Fruit fly (Drosophila melanogaster) whole organism, adult: ENCODE data around the gene CG10466.

ENCODE experiments used
- CG11617 ChIP-seq: fragments of 200-800 bp; sonication (Bioruptor generic); optimal IDR thresholded peaks from 2 replicates; lab custom pipeline; 2017; ENCODE audit warnings: mild to moderate bottlenecking, missing biosample characterization, missing genetic modification reagents, missing genetic modification characterization
- CG12768 ChIP-seq: fragments of 200-800 bp; sonication (Bioruptor generic); optimal IDR thresholded peaks from 2 replicates; lab custom pipeline; 2017; ENCODE audit warnings: missing biosample characterization, missing genetic modification characterization, mild to moderate bottlenecking, moderate library complexity, missing genetic modification reagents
- CG14711 ChIP-seq: fragments of 200-800 bp; sonication (Bioruptor generic); optimal IDR thresholded peaks from 2 replicates; lab custom pipeline; 2018; ENCODE audit warnings: missing biosample characterization, mild to moderate bottlenecking, missing genetic modification characterization, moderate library complexity
- CG33017 ChIP-seq: fragments of 200-800 bp; sonication (Bioruptor generic); optimal IDR thresholded peaks from 2 replicates; lab custom pipeline; 2018; ENCODE audit warnings: missing biosample characterization, mild to moderate bottlenecking, missing genetic modification characterization, moderate library complexity
- CG7045 ChIP-seq: fragments of 200-800 bp; sonication (Bioruptor generic); optimal IDR thresholded peaks from 2 replicates; lab custom pipeline; 2017; ENCODE audit warnings: missing biosample characterization, mild to moderate bottlenecking, missing genetic modification characterization
- Crg-1 ChIP-seq: fragments of 200-800 bp; sonication (Bioruptor generic); optimal IDR thresholded peaks from 2 replicates; lab custom pipeline; 2016; ENCODE audit warnings: missing biosample characterization, missing genetic modification characterization
- Hr96 ChIP-seq: fragments of 200-800 bp; sonication (Bioruptor generic); optimal IDR thresholded peaks from 2 replicates; lab custom pipeline; 2016; ENCODE audit warnings: missing biosample characterization, missing genetic modification characterization
- Mnt ChIP-seq: fragments of 200-800 bp; sonication (Bioruptor generic); optimal IDR thresholded peaks from 2 replicates; lab custom pipeline; 2016; ENCODE audit warnings: missing biosample characterization, mild to moderate bottlenecking, missing genetic modification characterization
- cic ChIP-seq: fragments of 200-800 bp; sonication (Bioruptor generic); optimal IDR thresholded peaks from 2 replicates; lab custom pipeline; 2017; ENCODE audit warnings: missing biosample characterization, mild to moderate bottlenecking, missing genetic modification characterization, moderate library complexity
- cnc ChIP-seq, 2 experiments: fragments of >200 bp; optimal IDR thresholded peaks; 2 replicates each; lab custom pipeline; 2017
- kay ChIP-seq: fragments of 200-800 bp; sonication (Bioruptor generic); peaks from one replicate; lab custom pipeline; 2016; ENCODE audit warnings: missing biosample characterization, missing genetic modification characterization, borderline replicate concordance
- pad ChIP-seq: fragments of 200-800 bp; sonication (Bioruptor generic); optimal IDR thresholded peaks from 3 replicates; lab custom pipeline; 2017; ENCODE audit warnings: missing biosample characterization, missing genetic modification characterization, mild to moderate bottlenecking, moderate library complexity, missing genetic modification reagents
- tj ChIP-seq: fragments of 200-800 bp; sonication (Bioruptor generic); optimal IDR thresholded peaks from 3 replicates; lab custom pipeline; 2017; ENCODE audit warnings: missing biosample characterization, mild to moderate bottlenecking, missing genetic modification characterization, moderate library complexity
- toe ChIP-seq: fragments of 200-800 bp; sonication (Bioruptor generic); optimal IDR thresholded peaks from 2 replicates; lab custom pipeline; 2016; ENCODE audit warnings: missing biosample characterization, missing genetic modification characterization

CG10466 gene

dm6 chr2L:19835186-19835585 lies 43.3 kb downstream of the CG10466 start:
- TF ChIP-seq CG7045 (GFP tag; lab: Kevin White, UChicago) = no peak
- TF ChIP-seq cic (GFP tag; lab: Kevin White, UChicago) = no peak
- no peak for TF ChIP-seq Mnt
- no peak for TF ChIP-seq pad
- no peak for TF ChIP-seq CG11617
- no peak for TF ChIP-seq cnc (optimal IDR thresholded peaks at IDR 0.05; lab: Kevin White, UChicago)
- TF ChIP-seq toe (GFP tag; lab: Kevin White, UChicago) = no peak
- TF ChIP-seq CG14711 = no peak

- TF ChIP-seq Crg-1 (no peak), cnc (optimal IDR thresholded peaks at IDR 0.05; lab: Kevin White, UChicago) (no peak), Hr96 (no peak), CG11617 (no peak), CG33017 (tag; lab: Kevin White, UChicago) (no peak), tj (GFP tag; lab: Kevin White, UChicago) (no peak), pad (no peak), toe (GFP tag; lab: Kevin White, UChicago) (no peak), kay (no peak), CG14711 (no peak), CG7045 (GFP tag; lab: Kevin White, UChicago) (no peak), CG12768 (GFP tag; lab: Kevin White, UChicago) (no peak)
Observed at dm6 chr2L:19836226-19836625, 44.3 kb downstream of the CG10466 start.
